Worm (Caenorhabditis elegans) whole organism, L4/young adult: ENCODE results near the gene frpr-18.

Experiments
- W03F9.2 ChIP-seq: fragments of 150-350 bp; optimal IDR thresholded peaks from 2 replicates; lab custom pipeline; 2014; ENCODE audit warnings: missing biosample characterization, missing genetic modification characterization
- dao-5 ChIP-seq: sonication (generic microtip); optimal IDR thresholded peaks from 2 replicates; lab custom pipeline; 2016; ENCODE audit warnings: missing genotype, missing genetic modification characterization, moderate library complexity, missing compliant biosample characterization
- him-1 ChIP-seq: sonication (generic microtip); optimal IDR thresholded peaks from 2 replicates; lab custom pipeline; 2016; ENCODE audit warnings: missing genotype, missing genetic modification reagents, missing genetic modification characterization, missing compliant biosample characterization

The frpr-18 gene

ce11 chrV:6854711-6855110, 15.4 kb upstream of the frpr-18 start, which contains the start of gene gpa-10:
Gene gpa-10 (minus strand): TSS chrV:6854811.
- TF ChIP-seq him-1 (tag; lab: Kevin White, UChicago) (no peak), W03F9.2 (no peak), dao-5 (no peak)

DNA sequence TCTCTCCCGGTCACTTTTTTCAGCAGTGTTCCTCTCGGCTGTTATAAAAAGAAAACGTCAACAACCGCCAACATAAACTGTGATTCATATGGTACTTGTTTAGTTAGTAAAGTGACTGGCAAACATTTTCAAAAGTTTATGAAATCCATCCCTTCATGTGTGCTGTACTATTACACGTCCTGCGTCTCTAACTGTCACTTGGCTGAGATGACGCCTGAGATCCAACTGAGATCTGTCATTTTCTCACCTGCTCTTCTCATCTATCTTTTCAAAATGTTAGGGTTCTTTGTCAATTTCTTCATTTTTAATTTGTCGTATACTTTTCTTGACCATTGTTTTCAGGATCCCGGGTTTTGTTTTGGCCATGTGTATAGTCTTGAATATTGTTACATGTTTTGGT, 4.6 kb downstream of the frpr-18 start:
- no peak for TF ChIP-seq dao-5
- TF ChIP-seq him-1 (tag; lab: Kevin White, UChicago) = no peak

- TF ChIP-seq dao-5 (no peak), him-1 (tag; lab: Kevin White, UChicago) (no peak), W03F9.2 (no peak)
Measured at ce11 chrV:6875795-6876194, 5.7 kb downstream of the frpr-18 start.

DNA sequence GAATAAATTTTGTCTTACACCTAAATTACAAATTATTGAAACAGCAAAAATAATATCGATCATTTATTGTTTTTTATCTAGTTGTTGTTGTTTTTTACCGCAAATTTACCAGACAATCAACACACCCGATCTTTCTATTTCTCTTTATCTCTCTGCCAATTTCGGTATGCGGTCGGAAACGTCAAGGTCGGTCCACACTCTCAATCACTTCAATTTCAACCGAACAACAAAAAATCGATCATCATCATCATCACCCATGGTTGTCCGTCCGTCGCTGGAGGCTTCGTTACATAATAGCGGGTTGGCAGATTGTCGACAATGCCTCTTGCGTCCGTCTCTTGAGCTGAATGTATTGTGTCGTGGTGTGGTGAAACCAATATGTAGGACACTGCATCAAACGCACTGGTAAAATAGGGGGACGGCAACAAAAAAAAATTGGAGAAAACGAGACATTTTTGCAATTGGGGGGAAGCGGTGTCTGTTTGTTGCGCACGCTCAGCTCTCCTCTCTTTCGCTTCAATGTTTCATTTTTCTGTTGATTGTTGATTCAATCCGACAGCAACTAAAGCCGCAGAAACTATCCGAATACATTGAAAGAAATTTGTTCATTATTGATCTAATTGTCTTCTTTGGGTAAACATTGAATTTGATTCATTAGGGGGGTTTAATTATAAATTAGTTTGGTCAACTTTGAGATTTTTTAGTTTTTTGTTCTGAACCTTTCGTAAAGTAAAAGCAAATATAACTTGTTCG, 6.8 kb downstream of the frpr-18 start:
- TF ChIP-seq him-1 (tag; lab: Kevin White, UChicago) (no peak), dao-5 (no peak), W03F9.2 (no peak)

ce11 chrV:6878559-6878958, 8.5 kb downstream of the frpr-18 start:
- no peak for TF ChIP-seq him-1 (tag; lab: Kevin White, UChicago)
- TF ChIP-seq W03F9.2 = no peak
- no peak for TF ChIP-seq dao-5

ce11 chrV:6879490-6879889, 9.4 kb downstream of the frpr-18 start:
- TF ChIP-seq W03F9.2 (no peak), dao-5 (no peak), him-1 (tag; lab: Kevin White, UChicago) (peak; percentile 70)

DNA sequence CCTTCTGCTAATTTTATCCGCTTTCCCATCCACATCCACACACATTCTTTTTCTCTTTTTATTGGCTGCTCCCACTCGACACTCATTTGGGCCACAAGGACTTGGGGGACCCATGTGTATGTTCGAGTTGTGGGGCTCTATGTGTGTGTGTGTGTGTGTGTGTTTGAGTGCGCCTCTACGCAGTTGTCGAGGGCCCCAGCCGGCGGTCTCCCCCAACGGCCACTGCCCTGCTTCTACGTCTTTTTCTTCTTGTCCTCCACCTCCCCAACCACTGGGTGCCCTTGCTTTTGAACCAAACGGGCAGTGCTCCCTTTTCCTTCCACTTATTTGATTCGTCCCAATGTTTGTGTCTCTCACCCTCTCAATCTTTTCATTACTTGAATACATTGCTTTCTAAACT, 10.5 kb downstream of the frpr-18 start:
- TF ChIP-seq dao-5 (no peak), W03F9.2 (no peak), him-1 (tag; lab: Kevin White, UChicago) (peak; percentile 44)

DNA sequence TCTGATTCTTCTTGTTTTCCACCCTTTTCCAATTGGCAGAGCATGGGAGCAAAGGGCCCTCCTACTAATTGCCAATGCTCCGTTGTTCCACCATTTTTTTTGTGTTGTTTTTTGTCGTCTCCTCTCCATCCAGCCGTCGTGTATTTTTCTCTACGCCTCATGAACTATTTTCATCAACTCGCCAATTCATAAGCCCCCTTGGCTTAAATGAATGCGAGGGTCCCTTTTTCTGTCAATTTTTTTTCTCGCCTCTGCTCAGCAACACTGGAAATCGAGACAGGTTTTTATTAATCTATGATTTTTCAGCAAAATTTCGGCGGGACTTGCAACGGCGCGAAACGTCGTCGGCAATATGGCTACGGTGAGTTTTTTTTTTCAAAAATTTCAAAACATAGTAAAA, 10.9 kb downstream of the frpr-18 start, which contains the start of gene unc-70:
TSS of gene unc-70 (plus strand) at position 301 of the 400 bp plus-strand sequence.
- TF ChIP-seq him-1 (tag; lab: Kevin White, UChicago) = peak; percentile 4
- no peak for TF ChIP-seq dao-5
- no peak for TF ChIP-seq W03F9.2

ce11 chrV:6881735-6882134, 11.6 kb downstream of the frpr-18 start:
- TF ChIP-seq him-1 (tag; lab: Kevin White, UChicago) = no peak
- no peak for TF ChIP-seq W03F9.2
- TF ChIP-seq dao-5 = no peak

- TF ChIP-seq dao-5 (no peak), W03F9.2 (no peak), him-1 (tag; lab: Kevin White, UChicago) (no peak)
Measured at ce11 chrV:6882452-6882939, 12.4 kb downstream of the frpr-18 start.

DNA sequence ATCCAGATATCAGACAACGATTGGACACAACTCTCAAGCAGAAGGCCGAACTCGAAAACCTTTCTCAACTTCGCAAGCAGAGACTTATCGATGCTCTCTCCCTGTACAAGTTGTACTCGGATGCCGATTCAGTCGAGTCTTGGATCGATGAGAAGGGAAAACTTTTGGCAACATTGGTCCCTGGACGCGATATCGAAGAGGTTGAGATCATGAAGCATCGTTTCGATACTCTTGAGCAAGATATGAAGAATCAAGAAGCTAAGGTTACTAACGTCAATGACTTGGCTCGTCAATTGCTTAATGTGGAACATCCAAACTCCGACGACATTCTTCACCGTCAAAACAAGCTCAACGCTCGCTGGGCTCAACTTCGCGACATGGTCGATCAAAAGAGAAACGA, 15.0 kb downstream of the frpr-18 start:
- TF ChIP-seq him-1 (tag; lab: Kevin White, UChicago) (no peak), dao-5 (no peak), W03F9.2 (no peak)

- TF ChIP-seq W03F9.2 (no peak), him-1 (tag; lab: Kevin White, UChicago) (peak; percentile 84), dao-5 (peak; percentile 86)
Measured at ce11 chrV:6888828-6889227, 18.7 kb downstream of the frpr-18 start.

DNA sequence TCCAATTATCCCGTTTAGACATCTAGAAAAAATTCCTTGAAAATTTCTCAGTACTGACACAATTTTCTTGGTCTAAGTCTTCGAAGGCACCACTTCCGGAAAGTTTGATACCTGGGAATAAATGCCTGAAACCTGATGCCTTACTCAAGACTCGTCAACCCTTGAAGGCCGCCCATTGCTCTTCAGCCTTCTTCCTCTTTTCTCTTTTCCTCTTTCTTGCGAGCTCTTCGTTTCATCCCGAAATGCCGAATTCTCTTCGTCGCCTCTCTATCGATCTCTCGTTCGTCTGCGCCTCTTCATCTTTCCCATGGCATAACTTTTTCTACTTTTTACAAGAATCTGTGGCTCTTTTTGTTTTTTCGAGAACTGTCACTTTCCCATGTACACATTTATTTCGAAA, 23.6 kb downstream of the frpr-18 start:
- TF ChIP-seq W03F9.2 = no peak
- TF ChIP-seq him-1 (tag; lab: Kevin White, UChicago) = peak; percentile 33

ce11 chrV:6894778-6895177, 24.7 kb downstream of the frpr-18 start, which contains the start of gene K11C4.2:
Gene K11C4.2 (plus strand): TSS chrV:6895078.
- TF ChIP-seq him-1 (tag; lab: Kevin White, UChicago) (no peak), W03F9.2 (no peak), dao-5 (no peak)

DNA sequence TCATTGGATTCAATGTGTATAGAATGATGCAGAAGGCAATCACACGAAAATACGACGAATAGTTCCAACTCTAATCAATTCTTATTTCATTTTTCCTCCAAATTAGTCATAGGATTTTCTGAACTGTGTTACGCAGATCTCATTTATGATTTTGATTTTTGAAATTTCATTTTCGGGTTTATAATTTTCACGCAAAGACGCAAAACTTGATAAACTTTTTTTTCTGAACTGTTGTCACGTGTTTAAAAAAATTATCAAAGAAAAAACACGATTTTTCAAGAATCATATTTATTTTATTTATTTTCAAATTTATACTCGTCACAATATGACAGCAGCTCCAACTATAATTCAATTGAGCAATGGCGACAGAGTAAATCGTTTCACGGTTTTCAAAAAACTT, 26.6 kb downstream of the frpr-18 start, which contains the start of gene K11C4.1:
TSS of gene K11C4.1 (plus strand) at position 301 of the 400 bp plus-strand sequence.
- TF ChIP-seq W03F9.2 (no peak), dao-5 (no peak), him-1 (tag; lab: Kevin White, UChicago) (no peak)
